Worm (Caenorhabditis elegans): ENCODE results near the gene ppk-3.

DNA sequence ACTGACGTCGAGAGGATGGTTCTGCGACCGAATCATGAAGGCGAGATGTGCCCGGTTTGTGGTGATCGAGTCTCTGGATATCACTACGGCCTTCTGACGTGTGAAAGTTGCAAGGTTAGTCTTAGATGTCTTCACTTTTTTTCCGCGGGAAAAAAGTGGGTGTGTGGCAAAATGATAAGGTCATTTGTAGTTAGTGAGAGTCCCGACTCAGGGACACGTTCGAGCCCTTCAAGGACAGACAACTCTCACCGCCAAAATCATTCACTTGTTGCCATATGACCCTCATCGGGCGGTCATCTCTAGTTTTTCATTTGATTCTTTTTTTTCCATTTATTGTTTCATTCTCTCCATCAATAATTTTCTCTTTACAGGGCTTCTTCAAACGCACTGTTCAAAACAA is 33.5 kb upstream of the ppk-3 start:
- TF ChIP-seq elt-3 (tag; optimal IDR thresholded peaks at IDR 0.05) (no peak), lsy-2 (tag; optimal IDR thresholded peaks at IDR 0.05) (no peak), bed-3 (GFP tag; optimal IDR thresholded peaks at IDR 0.05) (no peak), lin-13 (tag; optimal IDR thresholded peaks at IDR 0.05) (no peak), nhr-76 (tag; optimal IDR thresholded peaks at IDR 0.05) (no peak)
